Worm (Caenorhabditis elegans) whole organism, young adult: ENCODE data around the gene ins-31.

Source experiments
- C06A6.2 ChIP-seq: fragments of 200-800 bp; sonication (Bioruptor generic); conservative IDR thresholded peaks from 2 replicates; pipeline ENCODE4 v1.3.6; 2022; ENCODE audit warnings: missing genetic modification characterization, missing compliant biosample characterization
- D2030.7 ChIP-seq: fragments of 200-800 bp; sonication (Bioruptor generic); IDR thresholded peaks from 2 replicates; pipeline ENCODE4 v1.3.6; 2022; ENCODE audit warnings: missing genetic modification reagents, missing genetic modification characterization, missing compliant biosample characterization
- F52B5.7 ChIP-seq: sonication (generic microtip); optimal IDR thresholded peaks from 2 replicates; lab custom pipeline; 2016; ENCODE audit warnings: mild to moderate bottlenecking, missing genetic modification characterization, missing compliant biosample characterization
- F55B11.4 ChIP-seq: sonication (generic microtip); optimal IDR thresholded peaks from 2 replicates; lab custom pipeline; 2016; ENCODE audit warnings: missing compliant biosample characterization, missing genetic modification characterization, borderline replicate concordance; ENCODE audit not compliant: insufficient read depth
- F57A8.1 ChIP-seq: fragments of 200-800 bp; sonication (Bioruptor generic); optimal IDR thresholded peaks from 2 replicates; lab custom pipeline; 2018; ENCODE audit warnings: mild to moderate bottlenecking, missing genetic modification characterization, moderate library complexity, missing compliant biosample characterization
- K11D2.4 ChIP-seq: fragments of 200-800 bp; sonication (Bioruptor generic); IDR thresholded peaks from 2 replicates; pipeline ENCODE4 v1.3.6; 2022; ENCODE audit warnings: missing genetic modification reagents, missing genetic modification characterization, missing compliant biosample characterization
- K12H6.12 ChIP-seq: fragments of 200-800 bp; sonication (Bioruptor generic); optimal IDR thresholded peaks from 2 replicates; lab custom pipeline; 2018; ENCODE audit warnings: mild to moderate bottlenecking, missing genetic modification characterization, missing compliant biosample characterization
- Y53F4B.3 ChIP-seq: fragments of 200-800 bp; sonication (Bioruptor generic); IDR thresholded peaks from 2 replicates; pipeline ENCODE4 v1.3.6; 2022; ENCODE audit warnings: missing genetic modification reagents, missing genetic modification characterization, missing compliant biosample characterization
- aptf-2 ChIP-seq: fragments of 200-800 bp; sonication (Bioruptor generic); conservative IDR thresholded peaks from 2 replicates; pipeline ENCODE4 v1.3.6; 2022; ENCODE audit warnings: missing genetic modification reagents, missing genetic modification characterization, missing compliant biosample characterization
- attf-3 ChIP-seq: fragments of 200-800 bp; sonication (Bioruptor generic); conservative IDR thresholded peaks from 2 replicates; pipeline ENCODE4 v1.3.6; 2022; ENCODE audit warnings: missing genetic modification reagents, missing genetic modification characterization, missing compliant biosample characterization
- attf-5 ChIP-seq: fragments of 200-800 bp; sonication (Bioruptor generic); optimal IDR thresholded peaks from 2 replicates; lab custom pipeline; 2018; ENCODE audit warnings: mild to moderate bottlenecking, missing genetic modification characterization, missing compliant biosample characterization
- cebp-1 ChIP-seq, 2 experiments: fragments of 200-800 bp in 1 of 2; sonication (Bioruptor generic) in 1 of 2; sonication (generic microtip) in 1 of 2; IDR thresholded peaks in 1 of 2; optimal IDR thresholded peaks in 1 of 2; 2 replicates each; pipeline versions ENCODE4 v1.3.6 to Lab custom; 2017 to 2022; ENCODE audit warnings: missing compliant biosample characterization in 2 of 2, missing genetic modification characterization in 2 of 2, mild to moderate bottlenecking in 1 of 2, missing genetic modification reagents in 1 of 2, moderate library complexity in 1 of 2
- ceh-100 ChIP-seq: fragments of 200-800 bp; sonication (Bioruptor generic); IDR thresholded peaks from 2 replicates; pipeline ENCODE4 v1.3.6; 2022; ENCODE audit warnings: missing genetic modification reagents, missing genetic modification characterization, missing compliant biosample characterization
- ceh-40 ChIP-seq: fragments of 200-800 bp; sonication (Bioruptor generic); IDR thresholded peaks from 2 replicates; pipeline ENCODE4 v1.3.6; 2022; ENCODE audit warnings: missing genetic modification characterization, missing compliant biosample characterization
- dox-1 ChIP-seq: fragments of 200-800 bp; sonication (Bioruptor generic); IDR thresholded peaks from 2 replicates; pipeline ENCODE4 v1.3.6; 2022; ENCODE audit warnings: missing genetic modification reagents, missing genetic modification characterization, missing compliant biosample characterization
- dpff-1 ChIP-seq: sonication (generic microtip); optimal IDR thresholded peaks from 2 replicates; lab custom pipeline; 2017; ENCODE audit warnings: mild to moderate bottlenecking, missing genetic modification characterization, missing compliant biosample characterization
- egl-44 ChIP-seq: fragments of 200-800 bp; sonication (Bioruptor generic); IDR thresholded peaks from 2 replicates; pipeline ENCODE4 v1.3.6; 2022; ENCODE audit warnings: missing genetic modification reagents, missing genetic modification characterization, missing compliant biosample characterization
- egrh-3 ChIP-seq: fragments of 200-800 bp; sonication (Bioruptor generic); IDR thresholded peaks from 2 replicates; pipeline ENCODE4 v1.3.6; 2022; ENCODE audit warnings: missing genetic modification reagents, missing genetic modification characterization, missing compliant biosample characterization
- ets-4 ChIP-seq: fragments of 200-800 bp; sonication (Bioruptor generic); optimal IDR thresholded peaks from 2 replicates; lab custom pipeline; 2018; ENCODE audit warnings: mild to moderate bottlenecking, missing genetic modification characterization, missing compliant biosample characterization
- fkh-3 ChIP-seq: sonication (generic microtip); optimal IDR thresholded peaks from 2 replicates; lab custom pipeline; 2016; ENCODE audit warnings: mild to moderate bottlenecking, missing genetic modification characterization, missing compliant biosample characterization
- hlh-12 ChIP-seq: sonication (generic microtip); optimal IDR thresholded peaks from 2 replicates; lab custom pipeline; 2016; ENCODE audit warnings: missing genetic modification characterization, missing compliant biosample characterization
- hmg-1.2 ChIP-seq: fragments of 200-800 bp; sonication (Bioruptor generic); IDR thresholded peaks from 2 replicates; pipeline ENCODE4 v1.3.6; 2022; ENCODE audit warnings: missing genetic modification reagents, missing genetic modification characterization, missing compliant biosample characterization
- hmg-20 ChIP-seq: fragments of 200-800 bp; sonication (Bioruptor generic); IDR thresholded peaks from 2 replicates; pipeline ENCODE4 v1.3.6; 2022; ENCODE audit warnings: missing genetic modification reagents, missing genetic modification characterization, missing compliant biosample characterization
- hsf-1 ChIP-seq: fragments of 200-800 bp; sonication (Bioruptor generic); IDR thresholded peaks from 2 replicates; pipeline ENCODE4 v1.3.6; 2022; ENCODE audit warnings: missing genetic modification reagents, missing genetic modification characterization, missing compliant biosample characterization
- let-526 ChIP-seq: fragments of 200-800 bp; sonication (Bioruptor generic); IDR thresholded peaks from 2 replicates; pipeline ENCODE4 v1.3.6; 2022; ENCODE audit warnings: missing genetic modification reagents, missing genetic modification characterization, missing compliant biosample characterization
- lir-1 ChIP-seq: fragments of 200-800 bp; sonication (Bioruptor generic); conservative IDR thresholded peaks from 2 replicates; pipeline ENCODE4 v1.3.6; 2022; ENCODE audit warnings: missing genetic modification reagents, missing genetic modification characterization, missing compliant biosample characterization
- madf-3 ChIP-seq: fragments of 200-800 bp; sonication (Bioruptor generic); IDR thresholded peaks from 2 replicates; pipeline ENCODE4 v1.3.6; 2022; ENCODE audit warnings: missing genetic modification reagents, missing genetic modification characterization, missing compliant biosample characterization
- madf-8 ChIP-seq: fragments of 200-800 bp; sonication (Bioruptor generic); conservative IDR thresholded peaks from 2 replicates; pipeline ENCODE4 v1.3.6; 2022; ENCODE audit warnings: missing genetic modification reagents, missing genetic modification characterization, missing compliant biosample characterization
- mel-28 ChIP-seq: sonication (generic microtip); optimal IDR thresholded peaks from 2 replicates; lab custom pipeline; 2016; ENCODE audit warnings: borderline replicate concordance, mild to moderate bottlenecking, missing genetic modification characterization, missing compliant biosample characterization
- mxl-1 ChIP-seq: sonication (generic microtip); optimal IDR thresholded peaks from 2 replicates; lab custom pipeline; 2016; ENCODE audit warnings: missing genetic modification characterization, missing compliant biosample characterization
- nfya-1 ChIP-seq: sonication (generic microtip); optimal IDR thresholded peaks from 2 replicates; lab custom pipeline; 2017; ENCODE audit warnings: antibody characterized with exemption, missing compliant biosample characterization, missing genetic modification characterization, borderline replicate concordance; ENCODE audit not compliant: insufficient read depth
- nhr-27 ChIP-seq: fragments of 200-800 bp; sonication (Bioruptor generic); optimal IDR thresholded peaks from 2 replicates; lab custom pipeline; 2018; ENCODE audit warnings: mild to moderate bottlenecking, missing genetic modification characterization, moderate library complexity, missing compliant biosample characterization
- rcor-1 ChIP-seq: fragments of 200-800 bp; sonication (Bioruptor generic); IDR thresholded peaks from 2 replicates; pipeline ENCODE4 v1.3.6; 2022; ENCODE audit warnings: missing genetic modification reagents, missing genetic modification characterization, missing compliant biosample characterization
- rec-8 ChIP-seq, 2 experiments: sonication (generic microtip); optimal IDR thresholded peaks; 2 replicates each; lab custom pipeline; 2016; ENCODE audit warnings: mild to moderate bottlenecking in 2 of 2, missing genetic modification characterization in 2 of 2, missing genetic modification reagents in 2 of 2, missing genotype in 2 of 2, missing biosample characterization in 1 of 2, missing compliant biosample characterization in 1 of 2, moderate library complexity in 1 of 2
- snpc-1.1 ChIP-seq: sonication (generic microtip); optimal IDR thresholded peaks from 2 replicates; lab custom pipeline; 2017; ENCODE audit warnings: missing genetic modification characterization, mild to moderate bottlenecking, missing compliant biosample characterization, antibody characterized with exemption, moderate library complexity, missing genotype, missing genetic modification reagents; ENCODE audit not compliant: insufficient read depth
- snpc-1.3 ChIP-seq: sonication (generic microtip); optimal IDR thresholded peaks from 2 replicates; lab custom pipeline; 2017; ENCODE audit warnings: missing genetic modification characterization, mild to moderate bottlenecking, missing compliant biosample characterization, antibody characterized with exemption, moderate library complexity, missing genotype, missing genetic modification reagents; ENCODE audit not compliant: insufficient read depth
- somi-1 ChIP-seq: fragments of 200-800 bp; sonication (Bioruptor generic); optimal IDR thresholded peaks from 2 replicates; lab custom pipeline; 2018; ENCODE audit warnings: mild to moderate bottlenecking, missing genetic modification characterization, missing compliant biosample characterization
- tbp1 ChIP-seq: fragments of 200-800 bp; sonication (Bioruptor generic); optimal IDR thresholded peaks from 2 replicates; lab custom pipeline; 2018; ENCODE audit warnings: mild to moderate bottlenecking, missing genetic modification characterization, missing compliant biosample characterization
- tbx-9 ChIP-seq: sonication (generic microtip); optimal IDR thresholded peaks from 2 replicates; lab custom pipeline; 2016; ENCODE audit warnings: borderline replicate concordance, missing genetic modification characterization, inconsistent platforms, missing compliant biosample characterization
- unc-130 ChIP-seq: sonication (generic microtip); optimal IDR thresholded peaks from 2 replicates; lab custom pipeline; 2016; ENCODE audit warnings: missing genetic modification reagents, missing genetic modification characterization, missing compliant biosample characterization
- xnd-1 ChIP-seq: sonication (generic microtip); optimal IDR thresholded peaks from 2 replicates; lab custom pipeline; 2016; ENCODE audit warnings: missing genotype, missing genetic modification reagents, missing genetic modification characterization, missing compliant biosample characterization
- ztf-22 ChIP-seq: fragments of 200-800 bp; sonication (Bioruptor generic); optimal IDR thresholded peaks from 2 replicates; lab custom pipeline; 2018; ENCODE audit warnings: mild to moderate bottlenecking, missing genetic modification characterization, moderate library complexity, missing compliant biosample characterization
- ztf-26 ChIP-seq: sonication (generic microtip); optimal IDR thresholded peaks from 2 replicates; lab custom pipeline; 2017; ENCODE audit warnings: missing genetic modification characterization, missing compliant biosample characterization

Gene ins-31

DNA sequence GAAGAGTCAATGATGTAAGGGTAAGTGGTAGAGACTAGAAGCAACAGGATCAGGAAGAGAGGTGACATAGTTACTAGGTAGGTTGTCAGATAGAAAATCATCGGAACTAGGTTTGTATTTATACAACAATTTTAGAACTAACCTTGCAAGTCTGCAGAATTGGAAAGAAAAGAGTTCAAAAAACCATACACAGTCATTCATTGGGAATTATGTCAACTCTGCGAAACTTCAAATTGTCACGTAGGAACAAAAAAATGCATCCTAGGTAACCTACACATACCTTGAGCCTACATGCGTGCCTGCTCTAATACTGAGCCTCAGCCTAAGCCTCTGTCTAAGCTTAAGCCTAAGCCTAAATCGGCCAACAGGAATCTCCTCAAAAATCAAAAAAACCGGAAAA lies 500 bp upstream of the ins-31 start, which contains the start of gene ins-19:
ins-19 (minus strand) TSS at position 101 of the 400 bp plus-strand sequence.
- no peak for TF ChIP-seq aptf-2 (GFP tag; lab: Robert Waterston, UW)
- TF ChIP-seq attf-3 (GFP tag; lab: Robert Waterston, UW): no peak
- TF ChIP-seq D2030.7 (GFP tag; lab: Robert Waterston, UW): no peak
- TF ChIP-seq snpc-1.1: no peak
- no peak for TF ChIP-seq rcor-1 (GFP tag; lab: Robert Waterston, UW)
- no peak for TF ChIP-seq nhr-27 (tag; lab: Kevin White, UChicago)
- TF ChIP-seq dpff-1 (tag; lab: Kevin White, UChicago): no peak
- no peak for TF ChIP-seq dox-1 (GFP tag; lab: Robert Waterston, UW)
- TF ChIP-seq ceh-40 (GFP tag; lab: Robert Waterston, UW): no peak
- TF ChIP-seq ceh-100 (GFP tag; lab: Robert Waterston, UW): no peak
- TF ChIP-seq fkh-3: no peak
- TF ChIP-seq snpc-1.3 (tag; lab: Kevin White, UChicago): no peak
- TF ChIP-seq K12H6.12 (tag; lab: Kevin White, UChicago): no peak
- TF ChIP-seq ztf-22: no peak
- no peak for TF ChIP-seq egrh-3
- no peak for TF ChIP-seq tbp1 (GFP tag; lab: Kevin White, UChicago)
- TF ChIP-seq mxl-1 (tag; lab: Kevin White, UChicago): no peak
- TF ChIP-seq ets-4 (GFP tag; lab: Kevin White, UChicago): no peak
- TF ChIP-seq, all 124 proteins: peak for 0

DNA sequence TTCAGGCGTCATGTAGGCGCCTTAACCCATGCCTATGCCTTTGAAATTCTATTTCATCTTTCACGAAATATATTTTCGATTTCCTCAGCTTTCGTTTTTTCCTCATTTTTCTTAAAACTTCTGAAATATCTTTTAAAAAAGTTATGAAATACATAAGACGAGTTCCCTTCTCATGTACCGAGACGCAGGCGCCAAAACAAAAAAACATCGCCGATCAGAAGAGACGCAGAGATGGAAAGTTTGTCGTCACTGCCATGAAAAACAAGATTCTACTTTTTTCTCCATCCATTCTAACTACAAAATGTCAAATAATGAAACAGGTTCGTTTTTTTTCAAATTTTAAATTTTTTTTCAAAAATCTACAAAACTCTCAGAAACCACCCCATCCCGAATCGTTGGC lies 2.2 kb downstream of the ins-31 start, which contains the start of gene chil-24:
chil-24 (plus strand) TSS at position 156 of the 400 bp plus-strand sequence.
- no peak for TF ChIP-seq cebp-1 (GFP tag; IDR thresholded peaks at IDR 0.05; lab: Robert Waterston, UW)
- peak; percentile 78 for TF ChIP-seq cebp-1 (tag; optimal IDR thresholded peaks at IDR 0.05; lab: Kevin White, UChicago)
- no peak for TF ChIP-seq ets-4 (GFP tag; lab: Kevin White, UChicago)
- TF ChIP-seq hmg-1.2 (GFP tag; lab: Robert Waterston, UW): peak; percentile 96
- TF ChIP-seq attf-5 (GFP tag; lab: Kevin White, UChicago): peak; percentile 35

DNA sequence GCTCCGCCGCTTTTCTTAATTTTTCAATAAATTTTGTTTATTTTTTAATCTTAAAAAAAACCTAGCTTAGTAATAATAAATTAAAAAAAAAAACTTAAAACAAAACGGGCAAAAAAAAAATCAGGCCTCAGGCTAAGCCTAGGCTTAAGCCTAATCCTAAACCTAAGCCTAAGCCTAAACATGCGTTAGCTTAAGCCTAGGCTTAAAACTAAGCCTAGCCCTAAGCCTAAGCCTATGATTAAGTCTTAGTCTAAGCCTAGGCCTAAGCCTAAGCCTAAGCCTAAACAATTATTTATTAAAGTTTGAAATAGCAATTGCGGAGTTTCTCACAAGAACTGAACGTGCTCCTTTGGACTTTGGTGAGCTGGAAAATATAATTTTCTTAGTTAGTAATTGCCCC lies 8.5 kb downstream of the ins-31 start:
- TF ChIP-seq ztf-26 (tag; lab: Kevin White, UChicago) (no peak), madf-3 (GFP tag; lab: Robert Waterston, UW) (no peak), let-526 (GFP tag; lab: Robert Waterston, UW) (no peak), xnd-1 (tag; lab: Kevin White, UChicago) (no peak), C06A6.2 (GFP tag; lab: Robert Waterston, UW) (no peak), hmg-20 (GFP tag; lab: Robert Waterston, UW) (no peak)

DNA sequence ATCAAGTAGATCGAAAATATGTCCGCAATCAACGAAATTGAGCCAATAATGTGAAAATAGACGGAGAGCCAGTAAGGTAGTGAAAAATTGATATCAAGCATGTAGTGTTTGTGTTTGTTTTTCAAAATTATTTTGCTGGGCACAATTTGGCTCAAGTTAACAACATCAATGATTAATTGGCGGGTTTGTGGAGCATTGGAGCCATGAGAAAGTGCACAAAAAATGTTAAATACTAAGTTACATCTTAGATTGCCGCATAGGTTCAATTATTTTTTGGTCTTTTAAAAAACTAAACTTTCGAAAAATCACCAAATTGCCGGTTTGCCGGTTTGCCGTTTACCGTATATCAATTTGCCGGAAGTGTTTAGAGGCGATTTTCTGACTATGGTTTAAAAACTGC lies 11.0 kb downstream of the ins-31 start, which contains the start of gene sri-54:
sri-54 (minus strand) TSS at position 101 of the 400 bp plus-strand sequence.
- TF ChIP-seq Y53F4B.3 (no peak), hlh-12 (no peak), aptf-2 (GFP tag; lab: Robert Waterston, UW) (no peak), hsf-1 (no peak), F57A8.1 (GFP tag; lab: Kevin White, UChicago) (no peak), F52B5.7 (tag; lab: Kevin White, UChicago) (no peak), madf-8 (GFP tag; lab: Robert Waterston, UW) (no peak), somi-1 (no peak), madf-3 (GFP tag; lab: Robert Waterston, UW) (no peak), lir-1 (GFP tag; lab: Robert Waterston, UW) (no peak), unc-130 (no peak), K11D2.4 (GFP tag; lab: Robert Waterston, UW) (no peak), tbx-9 (no peak), cebp-1 (GFP tag; IDR thresholded peaks at IDR 0.05; lab: Robert Waterston, UW) (no peak), cebp-1 (tag; optimal IDR thresholded peaks at IDR 0.05; lab: Kevin White, UChicago) (no peak), nfya-1 (tag; lab: Kevin White, UChicago) (no peak), F55B11.4 (tag; lab: Kevin White, UChicago) (no peak), egl-44 (GFP tag; lab: Robert Waterston, UW) (no peak), mel-28 (no peak), rec-8 (tag; optimal IDR thresholded peaks at IDR 0.05; lab: Kevin White, UChicago) (no peak)
